Worm (Caenorhabditis elegans) whole organism, L4 larva: Measurements from ENCODE around the gene C05B5.1.

ENCODE experiments used
- D1046.2 ChIP-seq: fragments of 200-800 bp; sonication (Bioruptor generic); IDR thresholded peaks from 2 replicates; pipeline ENCODE4 v1.3.6; 2022; ENCODE audit warnings: missing genetic modification characterization, missing compliant biosample characterization
- F44E2.7 ChIP-seq: fragments of 200-800 bp; sonication (Bioruptor generic); IDR thresholded peaks from 2 replicates; pipeline ENCODE4 v2.1.2; 2022; ENCODE audit warnings: missing genetic modification characterization, missing compliant biosample characterization
- F49E8.2 ChIP-seq: sonication (generic microtip); optimal IDR thresholded peaks from 2 replicates; lab custom pipeline; 2016; ENCODE audit warnings: missing compliant biosample characterization, mild to moderate bottlenecking, missing genetic modification characterization, borderline replicate concordance
- Y105C5A.15 ChIP-seq: fragments of 200-800 bp; sonication (Bioruptor generic); IDR thresholded peaks from 2 replicates; pipeline ENCODE4 v1.3.6; 2022; ENCODE audit warnings: missing genetic modification characterization, missing compliant biosample characterization
- aha-1 ChIP-seq: fragments of 150-350 bp; peaks from one replicate; lab custom pipeline; 2014; ENCODE audit warnings: missing biosample characterization, missing genetic modification characterization
- ama-1 ChIP-seq: fragments of 150-350 bp; optimal IDR thresholded peaks from 2 replicates; lab custom pipeline; 2014; ENCODE audit warnings: inconsistent platforms, mixed read lengths
- ceh-32 ChIP-seq: sonication (generic microtip); optimal IDR thresholded peaks from 2 replicates; lab custom pipeline; 2016; ENCODE audit warnings: mild to moderate bottlenecking, missing genetic modification characterization, missing compliant biosample characterization; ENCODE audit not compliant: poor library complexity
- ces-1 ChIP-seq: fragments of 150-350 bp; sonication (generic microtip); optimal IDR thresholded peaks from 4 replicates; lab custom pipeline; 2014; ENCODE audit warnings: missing biosample characterization, missing genetic modification reagents, missing genetic modification characterization
- daf-16 ChIP-seq, 3 experiments: sonication (generic microtip); optimal IDR thresholded peaks; 2 replicates each; lab custom pipeline; 2016 to 2017; ENCODE audit warnings: missing genetic modification characterization in 3 of 3, missing genetic modification reagents in 3 of 3, mild to moderate bottlenecking in 2 of 3, missing compliant biosample characterization in 2 of 3, missing biosample characterization in 1 of 3, moderate library complexity in 1 of 3
- dmd-6 ChIP-seq: fragments of 200-800 bp; sonication (Bioruptor generic); IDR thresholded peaks from 2 replicates; pipeline ENCODE4 v1.3.6; 2022; ENCODE audit warnings: missing genetic modification reagents, missing genetic modification characterization, missing compliant biosample characterization
- dpl-1 ChIP-seq: fragments of 150-350 bp; optimal IDR thresholded peaks from 2 replicates; lab custom pipeline; 2014; ENCODE audit warnings: missing biosample characterization, missing genetic modification reagents, missing genetic modification characterization
- hlh-11 ChIP-seq: fragments of 200-800 bp; sonication (Bioruptor generic); optimal IDR thresholded peaks from 2 replicates; lab custom pipeline; 2018; ENCODE audit warnings: mild to moderate bottlenecking, missing genetic modification characterization, missing compliant biosample characterization
- jun-1 ChIP-seq: fragments of 150-350 bp; optimal IDR thresholded peaks from 2 replicates; lab custom pipeline; 2014; ENCODE audit warnings: missing biosample characterization, missing genetic modification reagents, missing genetic modification characterization
- lin-13 ChIP-seq: fragments of 150-350 bp; optimal IDR thresholded peaks from 2 replicates; lab custom pipeline; 2014; ENCODE audit warnings: missing biosample characterization, missing genetic modification reagents, missing genetic modification characterization
- lin-15B ChIP-seq: fragments of 150-350 bp; sonication (generic microtip); optimal IDR thresholded peaks from 3 replicates; lab custom pipeline; 2014; ENCODE audit warnings: missing biosample characterization, missing genetic modification characterization
- lin-38 ChIP-seq: fragments of 200-800 bp; sonication (Bioruptor generic); IDR thresholded peaks from 2 replicates; pipeline ENCODE4 v1.3.6; 2022; ENCODE audit warnings: missing genetic modification reagents, missing genetic modification characterization, missing compliant biosample characterization
- lin-39 ChIP-seq: fragments of 150-350 bp; optimal IDR thresholded peaks from 2 replicates; lab custom pipeline; 2014; ENCODE audit warnings: missing biosample characterization, missing genetic modification reagents, missing genetic modification characterization
- lsy-2 ChIP-seq, 2 experiments: fragments of 150-350 bp in 1 of 2; sonication (generic microtip) in 1 of 2; optimal IDR thresholded peaks; 2 replicates each; lab custom pipeline; 2014 to 2017; ENCODE audit warnings: missing biosample characterization in 2 of 2, missing genetic modification characterization in 2 of 2
- mdt-29 ChIP-seq: fragments of 200-800 bp; sonication (Bioruptor generic); IDR thresholded peaks from 2 replicates; pipeline ENCODE4 v1.3.6; 2022; ENCODE audit warnings: missing genetic modification reagents, missing genetic modification characterization, missing compliant biosample characterization
- mes-2 ChIP-seq: sonication (generic microtip); optimal IDR thresholded peaks from 2 replicates; lab custom pipeline; 2016; ENCODE audit warnings: missing genotype, mild to moderate bottlenecking, missing genetic modification characterization, missing compliant biosample characterization; ENCODE audit not compliant: poor library complexity, severe bottlenecking
- mxl-2 ChIP-seq: fragments of 200-800 bp; sonication (Bioruptor generic); conservative IDR thresholded peaks from 2 replicates; pipeline ENCODE4 v1.3.6; 2022; ENCODE audit warnings: missing genetic modification reagents, missing genetic modification characterization, missing compliant biosample characterization
- nhr-102 ChIP-seq: sonication (generic microtip); optimal IDR thresholded peaks from 2 replicates; lab custom pipeline; 2016; ENCODE audit warnings: mild to moderate bottlenecking, missing genetic modification characterization, moderate library complexity, missing compliant biosample characterization
- nhr-25 ChIP-seq: sonication (generic microtip); optimal IDR thresholded peaks from 2 replicates; lab custom pipeline; 2017; ENCODE audit warnings: missing genetic modification characterization, mild to moderate bottlenecking, missing compliant biosample characterization, antibody characterized with exemption, moderate library complexity, borderline replicate concordance; ENCODE audit not compliant: insufficient read depth
- nhr-28 ChIP-seq: fragments of 150-350 bp; optimal IDR thresholded peaks from 2 replicates; lab custom pipeline; 2014; ENCODE audit warnings: missing biosample characterization, missing genetic modification characterization
- sdz-12 ChIP-seq: fragments of 200-800 bp; sonication (Bioruptor generic); optimal IDR thresholded peaks from 2 replicates; lab custom pipeline; 2018; ENCODE audit warnings: mild to moderate bottlenecking, missing genetic modification characterization, missing compliant biosample characterization
- spr-1 ChIP-seq: sonication (generic microtip); optimal IDR thresholded peaks from 2 replicates; lab custom pipeline; 2016; ENCODE audit warnings: mild to moderate bottlenecking, missing genetic modification characterization, missing compliant biosample characterization
- tag-97 ChIP-seq: fragments of 200-800 bp; sonication (Bioruptor generic); IDR thresholded peaks from 2 replicates; pipeline ENCODE4 v1.3.6; 2022; ENCODE audit warnings: missing genetic modification characterization, missing compliant biosample characterization
- unc-130 ChIP-seq: sonication (generic microtip); optimal IDR thresholded peaks from 2 replicates; lab custom pipeline; 2016; ENCODE audit warnings: missing genetic modification reagents, missing genetic modification characterization, missing compliant biosample characterization
- unc-62 ChIP-seq, 3 experiments: fragments of 150-350 bp in 1 of 3; sonication (generic microtip); optimal IDR thresholded peaks in 2 of 3; peaks in 1 of 3; 1 replicate in 1 of 3; 2 replicates in 2 of 3; lab custom pipeline; 2014 to 2017; ENCODE audit warnings: missing biosample characterization in 3 of 3, missing genetic modification characterization in 3 of 3, missing genetic modification reagents in 3 of 3, missing genotype in 1 of 3
- zag-1 ChIP-seq: fragments of 150-350 bp; optimal IDR thresholded peaks from 2 replicates; lab custom pipeline; 2014; ENCODE audit warnings: missing biosample characterization, missing genetic modification characterization
- zfp-2 ChIP-seq: sonication (generic microtip); optimal IDR thresholded peaks from 2 replicates; lab custom pipeline; 2016; ENCODE audit warnings: mild to moderate bottlenecking, missing genetic modification characterization, missing compliant biosample characterization
- ztf-11 ChIP-seq: fragments of 150-350 bp; optimal IDR thresholded peaks from 2 replicates; lab custom pipeline; 2014; ENCODE audit warnings: missing biosample characterization, missing genetic modification characterization

C05B5.1 gene

DNA sequence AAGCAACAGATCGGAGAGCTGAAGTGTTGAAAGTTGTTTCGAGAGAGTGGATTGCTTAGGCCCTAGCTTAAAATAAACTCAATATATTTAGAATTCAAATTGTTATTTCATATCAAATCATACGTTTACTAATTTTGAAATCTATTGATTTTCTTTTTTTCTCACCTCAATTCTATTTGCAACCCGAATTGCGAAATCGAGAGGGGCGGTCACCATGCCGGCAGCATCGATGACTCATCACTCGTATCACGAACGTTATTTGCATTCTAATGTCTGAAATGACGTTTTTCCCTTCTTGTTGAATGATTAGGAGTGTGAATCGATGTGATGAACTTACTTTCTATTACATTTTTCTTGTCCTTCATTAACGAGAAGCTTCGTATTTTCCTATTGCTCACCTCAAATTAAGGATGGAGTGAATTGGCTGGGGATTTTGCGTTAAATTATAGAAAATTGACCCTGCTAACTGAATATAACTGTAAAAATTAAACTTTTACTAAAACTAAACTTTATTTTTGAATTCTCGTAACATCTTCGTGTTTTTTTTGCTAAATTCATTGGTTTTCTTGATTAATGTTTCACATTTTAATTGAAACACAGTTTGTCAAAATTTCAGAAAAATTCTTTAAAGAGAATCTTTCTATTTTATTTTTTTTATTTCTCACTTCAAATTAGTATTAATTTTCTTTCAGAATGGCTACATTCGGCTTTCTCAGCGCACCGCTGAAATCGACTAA lies 31.4 kb downstream of the C05B5.1 start, which contains the start of gene alx-1 (continued):
- TF ChIP-seq dmd-6, result peak; percentile 45; the same call in 1 of the 2 replicates
- TF ChIP-seq nhr-102, result no peak
- TF ChIP-seq jun-1, result peak; percentile 19
- peak; percentile 49 for TF ChIP-seq mes-2

DNA sequence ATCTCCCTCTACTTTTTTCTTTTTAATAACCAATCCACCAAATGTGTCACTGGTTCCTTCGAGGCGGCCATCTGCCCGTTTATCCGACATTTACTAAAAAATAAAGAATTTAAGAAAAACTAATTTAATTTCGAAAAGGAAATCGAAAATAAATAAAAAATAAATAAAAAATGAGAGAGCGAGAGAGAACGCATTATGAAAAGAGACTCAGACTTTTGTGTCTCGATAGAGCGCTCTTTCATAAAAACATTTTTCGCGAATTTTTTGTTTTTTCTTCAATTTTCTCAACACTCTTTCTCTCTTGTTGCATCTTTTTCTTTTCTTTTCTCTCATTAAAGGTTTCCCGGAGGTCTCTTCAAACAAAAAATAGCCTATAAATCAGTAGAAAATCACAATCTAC lies 32.1 kb downstream of the C05B5.1 start, which contains the start of gene mog-1:
TSS of gene mog-1 (minus strand) at position 93 of the 400 bp plus-strand sequence.
- TF ChIP-seq nhr-25 (tag; lab: Kevin White, UChicago) (no peak), mes-2 (peak; percentile 17), D1046.2 (no peak), ces-1 (no peak), Y105C5A.15 (no peak), spr-1 (tag; lab: Kevin White, UChicago) (no peak), daf-16 (GFP tag; optimal IDR thresholded peaks at IDR 0.05; lab: Kevin White, UChicago) (no peak), daf-16 (tag; optimal IDR thresholded peaks at IDR 0.05; lab: Kevin White, UChicago) (peak; percentile 19), lin-38 (GFP tag; lab: Robert Waterston, UW) (peak; percentile 44), ztf-11 (tag; lab: Kevin White, UChicago) (no peak), zag-1 (tag; lab: Kevin White, UChicago) (no peak), sdz-12 (no peak), lsy-2 (tag; optimal IDR thresholded peaks at IDR 0.05; lab: Kevin White, UChicago) (peak in 1 of 2 experiments; percentile 53), nhr-28 (tag; lab: Kevin White, UChicago) (peak; percentile 18)

DNA sequence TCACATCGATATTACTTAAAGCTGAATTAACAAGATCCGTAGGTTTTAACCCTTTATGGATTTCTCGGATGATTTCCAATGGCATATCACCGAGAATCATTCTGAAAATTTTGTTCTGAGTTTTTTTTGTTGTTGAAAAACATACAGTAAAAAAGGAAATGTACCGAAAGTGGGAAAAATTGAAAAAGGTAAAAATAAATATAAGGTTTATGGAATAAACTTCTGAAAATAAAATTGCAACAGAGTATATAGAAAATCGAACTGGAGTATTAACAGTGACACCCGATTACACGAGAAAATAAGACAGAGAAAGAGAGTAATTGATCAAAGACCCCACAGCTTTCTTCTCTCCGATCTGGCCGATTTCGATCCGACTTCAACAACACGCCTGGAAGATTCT lies 36.4 kb downstream of the C05B5.1 start, which contains the start of gene K03H1.11:
TSS of gene K03H1.11 (minus strand) at position 101 of the 400 bp plus-strand sequence.
- peak in 1 of 2 experiments; percentile 31 for TF ChIP-seq unc-62 (GFP tag; optimal IDR thresholded peaks at IDR 0.05 in 1 of 2; lab: Kevin White, UChicago)
- no peak for TF ChIP-seq unc-62 (tag; optimal IDR thresholded peaks at IDR 0.05; lab: Kevin White, UChicago)
- no peak for TF ChIP-seq zfp-2 (tag; lab: Kevin White, UChicago)

DNA sequence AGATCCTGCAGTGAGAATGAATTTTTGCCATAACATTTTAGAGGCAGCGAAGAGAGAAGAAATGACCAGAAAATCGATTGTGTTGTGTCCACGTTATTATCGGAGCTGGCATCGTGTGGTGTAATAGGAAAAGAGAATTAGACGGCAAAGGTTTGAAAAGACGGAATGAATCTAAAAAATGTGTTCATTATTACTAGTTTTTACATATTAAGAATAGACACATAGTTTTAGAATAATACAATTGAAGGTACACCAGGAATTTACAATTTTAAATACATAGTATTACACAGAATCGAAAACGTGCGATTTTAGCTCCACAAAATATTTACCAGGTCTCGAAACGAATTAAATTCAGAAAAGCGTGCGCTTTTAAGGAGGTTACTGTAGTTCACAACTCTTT lies 38.0 kb downstream of the C05B5.1 start, which contains the start of gene K03H1.13:
TSS of gene K03H1.13 (minus strand) at position 101 of the 400 bp plus-strand sequence.
- no peak for TF ChIP-seq unc-130 (GFP tag; lab: Kevin White, UChicago)
- no peak for TF ChIP-seq lin-15B (tag; lab: Kevin White, UChicago)
- TF ChIP-seq ama-1 (lab: Kevin White, UChicago), result no peak
- TF ChIP-seq F49E8.2 (tag; lab: Kevin White, UChicago), result no peak
- no peak for TF ChIP-seq tag-97
- no peak for TF ChIP-seq ceh-32
- TF ChIP-seq, all 104 proteins: peak for 0

DNA sequence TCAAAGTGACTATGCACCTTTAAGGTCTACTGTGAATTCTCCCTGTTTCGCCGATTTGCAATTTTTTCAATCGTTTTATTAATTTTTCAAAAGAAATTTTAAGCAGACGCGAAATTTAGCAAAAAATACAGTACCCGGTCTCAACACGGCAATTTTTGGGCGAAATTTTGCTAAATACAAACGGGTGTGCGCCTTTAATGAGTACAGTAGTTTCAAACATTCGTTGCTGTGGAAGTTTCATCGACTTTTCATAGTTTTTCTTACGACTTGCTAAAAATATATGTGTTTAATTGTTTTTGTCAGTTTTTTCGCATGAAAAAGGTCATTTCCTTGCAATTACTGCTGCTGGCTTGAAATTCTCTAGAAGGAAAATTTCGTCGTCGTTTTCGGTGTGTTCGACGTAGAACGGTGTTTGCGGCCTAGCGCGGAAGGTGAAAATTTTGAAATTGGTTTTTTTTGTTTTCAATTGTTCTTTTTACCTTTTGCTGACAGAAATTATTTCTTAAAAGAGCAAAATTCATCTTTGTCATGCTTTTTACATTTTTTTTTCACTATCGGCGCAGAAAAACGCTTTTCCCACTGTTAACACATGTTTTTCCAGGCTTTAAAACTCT lies 41.3 kb downstream of the C05B5.1 start, which contains the start of gene K03H1.7:
TSS of gene K03H1.7 (plus strand) at position 600 of the 614 bp plus-strand sequence.
- TF ChIP-seq ama-1 (lab: Kevin White, UChicago), result no peak
- TF ChIP-seq mes-2, result peak; percentile 23
- TF ChIP-seq aha-1 (tag; lab: Kevin White, UChicago), result peak; percentile 5
- no peak for TF ChIP-seq mdt-29 (GFP tag; lab: Robert Waterston, UW)
- peak; percentile 59 for TF ChIP-seq dpl-1 (GFP tag; lab: Kevin White, UChicago)

DNA sequence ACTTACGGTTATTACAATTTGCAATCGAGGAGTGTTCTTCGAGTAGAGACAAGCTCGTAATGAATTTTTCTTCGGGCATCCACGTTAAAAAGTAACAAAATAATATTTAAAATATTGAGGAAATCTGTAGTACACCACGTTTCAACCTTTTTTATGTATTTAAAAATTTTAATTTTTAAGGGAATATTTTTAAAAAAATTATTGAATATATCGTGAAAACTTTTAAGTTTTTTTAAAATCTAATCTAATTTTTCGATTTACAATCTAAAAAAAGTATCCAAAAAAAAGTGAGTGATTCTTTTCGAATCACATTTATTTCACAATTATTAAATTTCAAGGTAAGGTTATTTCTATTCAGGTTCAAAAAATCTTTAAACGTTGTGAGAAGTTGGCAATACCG lies 43.5 kb downstream of the C05B5.1 start, which contains the start of gene gln-2:
TSS of gene gln-2 (minus strand) at position 101 of the 400 bp plus-strand sequence.
- TF ChIP-seq F44E2.7, result no peak
- TF ChIP-seq lin-13 (GFP tag; lab: Kevin White, UChicago), result no peak
- TF ChIP-seq hlh-11 (tag; lab: Kevin White, UChicago), result no peak
- no peak for TF ChIP-seq mxl-2 (GFP tag; lab: Robert Waterston, UW)
- no peak for TF ChIP-seq lin-39 (tag; lab: Kevin White, UChicago)
